Fruit fly (Drosophila melanogaster) whole organism, prepupa: ENCODE results near the gene CG31161.

ENCODE experiments used
- CG10669 ChIP-seq: fragments of 200-800 bp; sonication (Bioruptor generic); optimal IDR thresholded peaks from 3 replicates; lab custom pipeline; 2018; ENCODE audit warnings: missing biosample characterization, mild to moderate bottlenecking, missing genetic modification characterization, moderate library complexity
- OdsH ChIP-seq: fragments of 200-800 bp; sonication (Bioruptor generic); optimal IDR thresholded peaks from 3 replicates; lab custom pipeline; 2016; ENCODE audit warnings: missing biosample characterization, missing genetic modification characterization
- achi ChIP-seq: fragments of 200-800 bp; sonication (Bioruptor generic); optimal IDR thresholded peaks from 3 replicates; lab custom pipeline; 2016; ENCODE audit warnings: missing biosample characterization, missing genetic modification characterization
- cyc ChIP-seq: fragments of 200-800 bp; sonication (Bioruptor generic); optimal IDR thresholded peaks from 3 replicates; lab custom pipeline; 2016; ENCODE audit warnings: missing biosample characterization, missing genetic modification characterization
- lz ChIP-seq: fragments of 200-800 bp; sonication (Bioruptor generic); optimal IDR thresholded peaks from 3 replicates; lab custom pipeline; 2016; ENCODE audit warnings: missing biosample characterization, missing genetic modification characterization

DNA sequence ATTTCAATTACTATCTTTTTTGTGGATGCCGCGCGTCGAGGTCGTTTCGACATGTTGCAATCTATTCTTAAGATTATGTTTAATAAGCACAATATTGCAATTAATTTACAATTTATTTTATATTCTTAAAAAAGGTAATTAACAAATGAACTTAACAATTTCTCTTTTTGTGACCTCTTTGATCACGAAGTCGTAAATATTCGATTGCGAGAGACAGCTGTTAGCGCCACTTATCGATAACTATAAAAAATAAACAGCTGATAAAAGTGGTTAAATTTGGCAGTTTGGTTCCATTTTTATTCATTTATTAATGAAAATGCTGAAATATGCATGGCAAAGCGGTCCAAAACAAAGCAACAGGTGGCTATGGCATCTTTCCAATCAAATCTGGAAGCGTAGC lies 2.9 kb upstream of the CG31161 start, which contains the start of the genes CG31156 and mRRF2:
- TF ChIP-seq OdsH (GFP tag; lab: Kevin White, UChicago) (no peak), cyc (GFP tag; lab: Kevin White, UChicago) (no peak), CG10669 (GFP tag; lab: Kevin White, UChicago) (no peak), lz (no peak), achi (GFP tag; lab: Kevin White, UChicago) (no peak)
